Fruit fly (Drosophila melanogaster): Measurements from ENCODE around the gene CG43783.

CG43783 gene

DNA sequence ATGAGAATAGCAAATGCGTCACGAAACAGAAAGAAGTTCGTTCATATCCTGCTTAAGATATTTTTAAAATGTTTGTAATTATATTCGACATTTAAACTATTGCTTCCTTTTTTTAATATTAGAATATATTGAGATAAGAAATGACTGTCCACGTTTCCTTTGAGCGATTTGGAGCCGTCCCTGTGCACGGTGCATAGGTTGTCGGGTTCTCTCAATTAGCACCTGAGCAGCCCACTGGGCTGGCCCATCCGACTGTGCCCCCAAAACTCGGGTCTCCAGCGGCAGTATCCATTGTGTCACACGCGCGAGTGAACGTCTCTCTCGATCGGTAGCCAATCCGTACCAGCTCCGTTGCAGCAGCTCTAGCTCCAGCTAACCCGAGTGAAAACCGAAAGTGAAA, 4.5 kb upstream of the CG43783 start, which contains the start of gene CG13313 (continued):
- no peak for TF ChIP-seq B-H2 (GFP tag; optimal IDR thresholded peaks at IDR 0.05)
- no peak for TF ChIP-seq CG10959 (GFP tag; IDR thresholded peaks at IDR 0.05)
- no peak for TF ChIP-seq CG3726 (GFP tag; IDR thresholded peaks at IDR 0.05)
- TF ChIP-seq klu (GFP tag; IDR thresholded peaks at IDR 0.05) = no peak
- TF ChIP-seq ATbp (GFP tag; optimal IDR thresholded peaks at IDR 0.05) = no peak
- TF ChIP-seq Blimp-1 (GFP tag; optimal IDR thresholded peaks at IDR 0.05) = peak; percentile 51
- no peak for TF ChIP-seq sr (GFP tag; IDR thresholded peaks at IDR 0.05)
- TF ChIP-seq Ets97D (GFP tag; optimal IDR thresholded peaks at IDR 0.05) = no peak
- TF ChIP-seq mirr (GFP tag; optimal IDR thresholded peaks at IDR 0.05) = no peak
- no peak for TF ChIP-seq CrebB (tag; optimal IDR thresholded peaks at IDR 0.05)
- no peak for TF ChIP-seq HLHmδ (GFP tag; optimal IDR thresholded peaks at IDR 0.05)
- no peak for TF ChIP-seq CG17385 (GFP tag; optimal IDR thresholded peaks at IDR 0.05)
- no peak for TF ChIP-seq CG14441 (GFP tag; IDR thresholded peaks at IDR 0.05)
- TF ChIP-seq CG1602 (GFP tag; optimal IDR thresholded peaks at IDR 0.05) = no peak
- TF ChIP-seq CG7839 (tag; optimal IDR thresholded peaks at IDR 0.05) = no peak
- TF ChIP-seq al (GFP tag; IDR thresholded peaks at IDR 0.05) = no peak
- TF ChIP-seq Taf1 (GFP tag; IDR thresholded peaks at IDR 0.05) = no peak
- TF ChIP-seq CG7786 (GFP tag; optimal IDR thresholded peaks at IDR 0.05) = no peak
- TF ChIP-seq fd3F (GFP tag; optimal IDR thresholded peaks at IDR 0.05) = no peak
- TF ChIP-seq wdn (GFP tag; IDR thresholded peaks at IDR 0.05) = no peak
- TF ChIP-seq CG15011 (GFP tag; optimal IDR thresholded peaks at IDR 0.05) = no peak
- TF ChIP-seq Tbp (GFP tag; optimal IDR thresholded peaks at IDR 0.05) = no peak
- TF ChIP-seq CG9817 (tag; optimal IDR thresholded peaks at IDR 0.05) = peak; percentile 7
- no peak for TF ChIP-seq CG4730 (GFP tag; IDR thresholded peaks at IDR 0.05)
- peak; percentile 18 for TF ChIP-seq CG13424 (tag; optimal IDR thresholded peaks at IDR 0.05)
- TF ChIP-seq dpn (GFP tag; optimal IDR thresholded peaks at IDR 0.05) = no peak
- no peak for TF ChIP-seq sim (GFP tag; IDR thresholded peaks at IDR 0.05)
- no peak for TF ChIP-seq tgo (GFP tag; IDR thresholded peaks at IDR 0.05)
- no peak for TF ChIP-seq Adf1 (GFP tag; IDR thresholded peaks at IDR 0.05)
- TF ChIP-seq CG14710 (tag; optimal IDR thresholded peaks at IDR 0.05) = no peak
- no peak for TF ChIP-seq cg (GFP tag; optimal IDR thresholded peaks at IDR 0.05)
- no peak for TF ChIP-seq gsb (GFP tag; IDR thresholded peaks at IDR 0.05)
- no peak for TF ChIP-seq CG7987 (GFP tag; optimal IDR thresholded peaks at IDR 0.05)
- TF ChIP-seq Gsc (GFP tag; IDR thresholded peaks at IDR 0.05) = no peak
- TF ChIP-seq unc-4 (GFP tag; IDR thresholded peaks at IDR 0.05; ENCODE audit: partially characterized antibody) = no peak
- no peak for TF ChIP-seq tap (tag; optimal IDR thresholded peaks at IDR 0.05)
- no peak for TF ChIP-seq CG12942 (GFP tag; optimal IDR thresholded peaks at IDR 0.05)
- TF ChIP-seq MESR4 (GFP tag; optimal IDR thresholded peaks at IDR 0.05) = no peak
- no peak for TF ChIP-seq cas (GFP tag; IDR thresholded peaks at IDR 0.05)
- TF ChIP-seq CG12299 (tag; optimal IDR thresholded peaks at IDR 0.05) = no peak
- no peak for TF ChIP-seq Side (GFP tag; optimal IDR thresholded peaks at IDR 0.05)
- peak; percentile 24 for TF ChIP-seq CG12659 (GFP tag; optimal IDR thresholded peaks at IDR 0.05)
- TF ChIP-seq CG10654 (GFP tag; optimal IDR thresholded peaks at IDR 0.05) = no peak
- TF ChIP-seq maf-S (GFP tag; optimal IDR thresholded peaks at IDR 0.05) = no peak
- no peak for TF ChIP-seq so (GFP tag; IDR thresholded peaks at IDR 0.05)
- TF ChIP-seq CG2202 (tag; optimal IDR thresholded peaks at IDR 0.05) = no peak
- TF ChIP-seq Lhr (GFP tag; optimal IDR thresholded peaks at IDR 0.05) = no peak
- peak; percentile 7; the same call in 1 of the 3 replicates for TF ChIP-seq dysf (GFP tag; IDR thresholded peaks at IDR 0.05)
- TF ChIP-seq CG34422 (GFP tag; IDR thresholded peaks at IDR 0.05) = no peak
- no peak for TF ChIP-seq tio (GFP tag; optimal IDR thresholded peaks at IDR 0.05)
- TF ChIP-seq CG8290 (GFP tag; optimal IDR thresholded peaks at IDR 0.05) = no peak
- no peak for TF ChIP-seq CG8290 (tag; optimal IDR thresholded peaks at IDR 0.05)
- no peak for TF ChIP-seq Bgb (GFP tag; IDR thresholded peaks at IDR 0.05; ENCODE audit: partially characterized antibody)

Measured in whole organism, embryonic.